Worm (Caenorhabditis elegans) whole organism, late embryonic: Measurements from ENCODE around the gene txdc-9.

ENCODE experiments used
- C08G9.2 ChIP-seq: sonication (generic microtip); optimal IDR thresholded peaks from 2 replicates; lab custom pipeline; 2016; ENCODE audit warnings: mild to moderate bottlenecking, missing genetic modification characterization, moderate library complexity, missing compliant biosample characterization
- C38D4.7 ChIP-seq: fragments of 200-800 bp; sonication (Bioruptor generic); optimal IDR thresholded peaks from 2 replicates; lab custom pipeline; 2018; ENCODE audit warnings: mild to moderate bottlenecking, missing genetic modification characterization, moderate library complexity, missing compliant biosample characterization
- ama-1 ChIP-seq: fragments of 150-350 bp; optimal IDR thresholded peaks from 2 replicates; lab custom pipeline; 2014
- ceh-2 ChIP-seq: sonication (generic microtip); optimal IDR thresholded peaks from 2 replicates; lab custom pipeline; 2016; ENCODE audit warnings: missing genotype, missing genetic modification characterization, missing compliant biosample characterization
- ceh-31 ChIP-seq: sonication (generic microtip); optimal IDR thresholded peaks from 2 replicates; lab custom pipeline; 2016; ENCODE audit warnings: missing genetic modification characterization, missing compliant biosample characterization
- ceh-48 ChIP-seq: sonication (generic microtip); optimal IDR thresholded peaks from 2 replicates; lab custom pipeline; 2016; ENCODE audit warnings: missing genetic modification characterization, inconsistent platforms, missing compliant biosample characterization
- dve-1 ChIP-seq: sonication (generic microtip); optimal IDR thresholded peaks from 2 replicates; lab custom pipeline; 2017; ENCODE audit warnings: antibody characterized with exemption, mild to moderate bottlenecking, missing genetic modification characterization, missing compliant biosample characterization
- elt-2 ChIP-seq: sonication (generic microtip); optimal IDR thresholded peaks from 2 replicates; lab custom pipeline; 2016; ENCODE audit warnings: missing genetic modification reagents, missing genetic modification characterization, missing compliant biosample characterization
- hlh-8 ChIP-seq: sonication (generic microtip); optimal IDR thresholded peaks from 2 replicates; lab custom pipeline; 2016; ENCODE audit warnings: missing genotype, missing genetic modification characterization, missing compliant biosample characterization
- nhr-11 ChIP-seq: fragments of 150-350 bp; optimal IDR thresholded peaks from 2 replicates; lab custom pipeline; 2014; ENCODE audit warnings: missing biosample characterization, missing genetic modification characterization
- pha-2 ChIP-seq: sonication (generic microtip); optimal IDR thresholded peaks from 2 replicates; lab custom pipeline; 2017; ENCODE audit warnings: mild to moderate bottlenecking, missing genetic modification characterization, missing compliant biosample characterization
- sox-4 ChIP-seq: sonication (generic microtip); optimal IDR thresholded peaks from 2 replicates; lab custom pipeline; 2017; ENCODE audit warnings: mild to moderate bottlenecking, missing genetic modification characterization, inconsistent platforms, missing compliant biosample characterization
- unc-55 ChIP-seq: sonication (generic microtip); optimal IDR thresholded peaks from 2 replicates; lab custom pipeline; 2017; ENCODE audit warnings: missing biosample characterization, missing genetic modification reagents, missing genetic modification characterization

- TF ChIP-seq ceh-31 (tag; lab: Kevin White, UChicago), result no peak
- TF ChIP-seq sox-4 (tag; lab: Kevin White, UChicago), result no peak
- no peak for TF ChIP-seq ceh-2 (tag; lab: Kevin White, UChicago)
- TF ChIP-seq C08G9.2 (tag; lab: Kevin White, UChicago), result no peak
- no peak for TF ChIP-seq hlh-8 (tag; lab: Kevin White, UChicago)
- no peak for TF ChIP-seq ama-1 (lab: Kevin White, UChicago)
- no peak for TF ChIP-seq dve-1 (tag; lab: Kevin White, UChicago)
- TF ChIP-seq nhr-11 (tag; lab: Kevin White, UChicago), result no peak
- no peak for TF ChIP-seq unc-55 (GFP tag; lab: Kevin White, UChicago)
- TF ChIP-seq ceh-48, result no peak
- no peak for TF ChIP-seq pha-2 (tag; lab: Kevin White, UChicago)
- no peak for TF ChIP-seq elt-2 (tag; lab: Kevin White, UChicago)
- no peak for TF ChIP-seq C38D4.7 (GFP tag; lab: Kevin White, UChicago)
Observed at ce11 chrIII:6418254-6418653, 13.7 kb upstream of the txdc-9 start.
